Fruit fly (Drosophila melanogaster) whole organism, embryonic: ENCODE results near the gene Inx5.

Experiments
- Abd-B ChIP-seq: fragments of 200-800 bp; sonication (Bioruptor generic); optimal IDR thresholded peaks from 2 replicates; lab custom pipeline; 2018; ENCODE audit warnings: missing biosample characterization, mild to moderate bottlenecking, missing genetic modification characterization, moderate library complexity
- CG10321 ChIP-seq: fragments of 200-800 bp; sonication (Bioruptor generic); IDR thresholded peaks from 2 replicates; pipeline ENCODE4 v1.3.6; 2022; ENCODE audit warnings: missing biosample characterization, missing genetic modification characterization
- CG10543 ChIP-seq: fragments of 200-800 bp; sonication (Bioruptor generic); optimal IDR thresholded peaks from 3 replicates; lab custom pipeline; 2017; ENCODE audit warnings: missing biosample characterization, mild to moderate bottlenecking, missing genetic modification characterization, moderate library complexity
- CG11085 ChIP-seq: fragments of 200-800 bp; sonication (Bioruptor generic); IDR thresholded peaks from 2 replicates; pipeline ENCODE4 v1.3.6; 2022; ENCODE audit warnings: missing biosample characterization, missing genetic modification characterization
- CG11247 ChIP-seq: fragments of 200-800 bp; sonication (Bioruptor generic); IDR thresholded peaks from 2 replicates; pipeline ENCODE4 v1.3.6; 2022; ENCODE audit warnings: missing biosample characterization, missing genetic modification characterization
- CG11398 ChIP-seq: fragments of 200-800 bp; sonication (Bioruptor generic); optimal IDR thresholded peaks from 2 replicates; lab custom pipeline; 2016; ENCODE audit warnings: missing biosample characterization, missing genetic modification characterization
- CG1233 ChIP-seq: fragments of 200-800 bp; sonication (Bioruptor generic); optimal IDR thresholded peaks from 4 replicates; lab custom pipeline; 2018; ENCODE audit warnings: missing biosample characterization, mild to moderate bottlenecking, missing genetic modification characterization
- CG12942 ChIP-seq: fragments of 200-800 bp; sonication (Bioruptor generic); optimal IDR thresholded peaks from 3 replicates; lab custom pipeline; 2016; ENCODE audit warnings: missing biosample characterization, missing genetic modification characterization
- CG15601 ChIP-seq: fragments of 200-800 bp; sonication (Bioruptor generic); optimal IDR thresholded peaks from 3 replicates; lab custom pipeline; 2019; ENCODE audit warnings: missing biosample characterization, mild to moderate bottlenecking, missing genetic modification characterization, moderate library complexity
- CG17359 ChIP-seq: fragments of 200-800 bp; sonication (Bioruptor generic); optimal IDR thresholded peaks from 3 replicates; lab custom pipeline; 2018; ENCODE audit warnings: missing biosample characterization, mild to moderate bottlenecking, missing genetic modification characterization, moderate library complexity
- CG17802 ChIP-seq: fragments of 200-800 bp; sonication (Bioruptor generic); optimal IDR thresholded peaks from 2 replicates; lab custom pipeline; 2018; ENCODE audit warnings: missing biosample characterization, mild to moderate bottlenecking, missing genetic modification characterization, moderate library complexity
- CG18599 ChIP-seq: fragments of 200-800 bp; sonication (Bioruptor generic); optimal IDR thresholded peaks from 3 replicates; lab custom pipeline; 2017; ENCODE audit warnings: missing biosample characterization, missing genetic modification characterization, mild to moderate bottlenecking, moderate library complexity, missing genetic modification reagents
- CG3163 ChIP-seq: fragments of 200-800 bp; sonication (Bioruptor generic); optimal IDR thresholded peaks from 3 replicates; lab custom pipeline; 2016; ENCODE audit warnings: missing biosample characterization, missing genetic modification characterization
- CG4328 ChIP-seq: fragments of 200-800 bp; sonication (Bioruptor generic); optimal IDR thresholded peaks from 3 replicates; lab custom pipeline; 2017; ENCODE audit warnings: missing biosample characterization, missing genetic modification reagents, missing genetic modification characterization
- CG4424 ChIP-seq: fragments of 200-800 bp; sonication (Bioruptor generic); optimal IDR thresholded peaks from 3 replicates; lab custom pipeline; 2016; ENCODE audit warnings: missing biosample characterization, missing genetic modification characterization
- CG6175 ChIP-seq: fragments of 200-800 bp; sonication (Bioruptor generic); IDR thresholded peaks from 3 replicates; pipeline ENCODE4 v1.3.6; 2022; ENCODE audit warnings: missing biosample characterization, missing genetic modification characterization
- CG6854 ChIP-seq: fragments of 200-800 bp; sonication (Bioruptor generic); optimal IDR thresholded peaks from 3 replicates; lab custom pipeline; 2017; ENCODE audit warnings: missing biosample characterization, mild to moderate bottlenecking, missing genetic modification characterization
- CG7357 ChIP-seq: fragments of 200-800 bp; sonication (Bioruptor generic); IDR thresholded peaks from 3 replicates; pipeline ENCODE4 v1.3.6; 2022; ENCODE audit warnings: missing biosample characterization, missing genetic modification characterization
- CG7786 ChIP-seq: fragments of 200-800 bp; sonication (Bioruptor generic); optimal IDR thresholded peaks from 2 replicates; lab custom pipeline; 2016; ENCODE audit warnings: missing biosample characterization, missing genetic modification characterization
- CG8765 ChIP-seq: fragments of 200-800 bp; sonication (Bioruptor generic); IDR thresholded peaks from 2 replicates; pipeline ENCODE4 v1.3.6; 2022; ENCODE audit warnings: missing biosample characterization, missing genetic modification characterization
- CG9932 ChIP-seq: fragments of 200-800 bp; sonication (Bioruptor generic); IDR thresholded peaks from 2 replicates; pipeline ENCODE4 v1.3.6; 2022; ENCODE audit warnings: missing biosample characterization, missing genetic modification characterization
- CrebB ChIP-seq: fragments of 200-800 bp; sonication (Bioruptor generic); optimal IDR thresholded peaks from 3 replicates; lab custom pipeline; 2018; ENCODE audit warnings: missing biosample characterization, mild to moderate bottlenecking, missing genetic modification characterization
- D19B ChIP-seq: fragments of 200-800 bp; sonication (Bioruptor generic); optimal IDR thresholded peaks from 2 replicates; lab custom pipeline; 2017; ENCODE audit warnings: missing biosample characterization, mild to moderate bottlenecking, missing genetic modification characterization
- Fer3 ChIP-seq: fragments of 200-800 bp; sonication (Bioruptor generic); optimal IDR thresholded peaks from 2 replicates; lab custom pipeline; 2018; ENCODE audit warnings: missing biosample characterization, mild to moderate bottlenecking, missing genetic modification characterization, moderate library complexity
- GATAe ChIP-seq: fragments of 200-800 bp; sonication (Bioruptor generic); conservative IDR thresholded peaks from 2 replicates; pipeline ENCODE4 v1.3.6; 2022; ENCODE audit warnings: missing biosample characterization, missing genetic modification characterization
- Hey ChIP-seq: fragments of 200-800 bp; sonication (Bioruptor generic); optimal IDR thresholded peaks from 3 replicates; lab custom pipeline; 2018; ENCODE audit warnings: missing biosample characterization, mild to moderate bottlenecking, missing genetic modification characterization
- Mes4 ChIP-seq: fragments of 200-800 bp; sonication (Bioruptor generic); optimal IDR thresholded peaks from 2 replicates; lab custom pipeline; 2016; ENCODE audit warnings: missing biosample characterization, missing genetic modification characterization
- PHDP ChIP-seq: fragments of 200-800 bp; sonication (Bioruptor generic); optimal IDR thresholded peaks from 3 replicates; lab custom pipeline; 2018; ENCODE audit warnings: missing biosample characterization, mild to moderate bottlenecking, missing genetic modification characterization, moderate library complexity
- Pdp1 ChIP-seq, 2 experiments: fragments of 200-800 bp; sonication (Bioruptor generic); optimal IDR thresholded peaks; 3 replicates each; lab custom pipeline; 2016; ENCODE audit warnings: missing biosample characterization in 2 of 2, missing genetic modification characterization in 2 of 2, mild to moderate bottlenecking in 1 of 2, moderate library complexity in 1 of 2
- Spps ChIP-seq: fragments of 200-800 bp; sonication (Bioruptor generic); optimal IDR thresholded peaks from 2 replicates; lab custom pipeline; 2018; ENCODE audit warnings: missing biosample characterization, mild to moderate bottlenecking, missing genetic modification characterization
- al ChIP-seq: fragments of 200-800 bp; sonication (Bioruptor generic); IDR thresholded peaks from 2 replicates; pipeline ENCODE4 v1.3.6; 2022; ENCODE audit warnings: missing biosample characterization, missing genetic modification characterization
- ato ChIP-seq: fragments of 200-800 bp; sonication (Bioruptor generic); IDR thresholded peaks from 2 replicates; pipeline ENCODE4 v1.3.6; 2022; ENCODE audit warnings: missing biosample characterization, missing genetic modification characterization; ENCODE audit not compliant: partially characterized antibody
- cas ChIP-seq: fragments of 200-800 bp; sonication (Bioruptor generic); IDR thresholded peaks from 2 replicates; pipeline ENCODE4 v1.3.6; 2022; ENCODE audit warnings: missing biosample characterization, missing genetic modification characterization
- ci ChIP-seq: fragments of 200-800 bp; sonication (Bioruptor generic); IDR thresholded peaks from 3 replicates; pipeline ENCODE4 v1.3.6; 2022; ENCODE audit warnings: missing biosample characterization, missing genetic modification characterization
- crp ChIP-seq, 2 experiments: fragments of 200-800 bp; sonication (Bioruptor generic); optimal IDR thresholded peaks; 2 replicates in 1 of 2; 3 replicates in 1 of 2; lab custom pipeline; 2017; ENCODE audit warnings: missing biosample characterization in 2 of 2, missing genetic modification characterization in 2 of 2, mild to moderate bottlenecking in 1 of 2, moderate library complexity in 1 of 2
- grn ChIP-seq: fragments of 200-800 bp; sonication (Bioruptor generic); optimal IDR thresholded peaks from 3 replicates; lab custom pipeline; 2017; ENCODE audit warnings: missing biosample characterization, missing genetic modification characterization
- h ChIP-seq: fragments of >200 bp; optimal IDR thresholded peaks from 2 replicates; lab custom pipeline; 2017
- ken ChIP-seq: fragments of 200-800 bp; sonication (Bioruptor generic); IDR thresholded peaks from 3 replicates; pipeline ENCODE4 v1.3.6; 2022; ENCODE audit warnings: missing biosample characterization, missing genetic modification characterization
- knrl ChIP-seq: fragments of 200-800 bp; sonication (Bioruptor generic); IDR thresholded peaks from 3 replicates; pipeline ENCODE4 v1.3.6; 2022; ENCODE audit warnings: missing biosample characterization, missing genetic modification characterization; ENCODE audit not compliant: partially characterized antibody
- luna ChIP-seq: fragments of 200-800 bp; sonication (Bioruptor generic); optimal IDR thresholded peaks from 2 replicates; lab custom pipeline; 2016; ENCODE audit warnings: missing biosample characterization, missing genetic modification characterization
- mam ChIP-seq: fragments of 200-800 bp; sonication (Bioruptor generic); optimal IDR thresholded peaks from 3 replicates; lab custom pipeline; 2016; ENCODE audit warnings: missing biosample characterization, missing genetic modification characterization
- nerfin-2 ChIP-seq: fragments of 200-800 bp; sonication (Bioruptor generic); IDR thresholded peaks from 2 replicates; pipeline ENCODE4 v1.3.6; 2022; ENCODE audit warnings: missing biosample characterization, missing genetic modification characterization; ENCODE audit not compliant: partially characterized antibody
- oc ChIP-seq: fragments of 200-800 bp; sonication (Bioruptor generic); optimal IDR thresholded peaks from 2 replicates; lab custom pipeline; 2018; ENCODE audit warnings: missing biosample characterization, mild to moderate bottlenecking, missing genetic modification characterization, moderate library complexity
- phol ChIP-seq: fragments of 200-800 bp; sonication (Bioruptor generic); optimal IDR thresholded peaks from 3 replicates; lab custom pipeline; 2018; ENCODE audit warnings: missing biosample characterization, mild to moderate bottlenecking, missing genetic modification characterization, moderate library complexity
- prd ChIP-seq, 3 experiments: fragments of >200 bp in 2 of 3; fragments of 200-800 bp in 1 of 3; sonication (Bioruptor generic) in 1 of 3; optimal IDR thresholded peaks in 2 of 3; IDR thresholded peaks in 1 of 3; 2 replicates in 2 of 3; 3 replicates in 1 of 3; pipeline versions ENCODE4 v1.3.6 to Lab custom; 2017 to 2022; ENCODE audit warnings: missing biosample characterization in 1 of 3, missing genetic modification characterization in 1 of 3
- psq ChIP-seq: fragments of 200-800 bp; sonication (Bioruptor generic); optimal IDR thresholded peaks from 2 replicates; lab custom pipeline; 2017; ENCODE audit warnings: missing biosample characterization, missing genetic modification characterization
- pzg ChIP-seq: fragments of 200-800 bp; sonication (Bioruptor generic); optimal IDR thresholded peaks from 3 replicates; lab custom pipeline; 2018; ENCODE audit warnings: missing biosample characterization, mild to moderate bottlenecking, missing genetic modification characterization, moderate library complexity
- rib ChIP-seq: fragments of 200-800 bp; sonication (Bioruptor generic); IDR thresholded peaks from 2 replicates; pipeline ENCODE4 v1.3.6; 2022; ENCODE audit warnings: missing biosample characterization, missing genetic modification characterization
- tgo ChIP-seq: fragments of 200-800 bp; sonication (Bioruptor generic); IDR thresholded peaks from 3 replicates; pipeline ENCODE4 v1.3.6; 2022; ENCODE audit warnings: missing biosample characterization, missing genetic modification characterization
- tio ChIP-seq: fragments of 200-800 bp; sonication (Bioruptor generic); optimal IDR thresholded peaks from 2 replicates; lab custom pipeline; 2017; ENCODE audit warnings: missing biosample characterization, missing genetic modification characterization, inconsistent platforms

Gene Inx5

dm6 chrX:19155922-19156437 is 14.7 kb downstream of the Inx5 start (continued):
- peak; percentile 40 for TF ChIP-seq CG17802 (tag; lab: Kevin White, UChicago)
- peak; percentile 78 for TF ChIP-seq CG9932 (GFP tag; lab: Robert Waterston, UW)
- peak; percentile 48; the same call in 1 of the 3 replicates for TF ChIP-seq ken
- TF ChIP-seq CG11085 (GFP tag; lab: Robert Waterston, UW), result peak; percentile 60
- no peak for TF ChIP-seq h (lab: Kevin White, UChicago)
- TF ChIP-seq prd (optimal IDR thresholded peaks at IDR 0.05; lab: Kevin White, UChicago), result no peak
- TF ChIP-seq prd (GFP tag; IDR thresholded peaks at IDR 0.05; lab: Robert Waterston, UW), result peak; percentile 90
- TF ChIP-seq grn (GFP tag; lab: Kevin White, UChicago), result peak; percentile 88
- TF ChIP-seq phol (tag; lab: Kevin White, UChicago), result peak; percentile 87
- no peak for TF ChIP-seq pzg (GFP tag; lab: Kevin White, UChicago)
- TF ChIP-seq ato (GFP tag; lab: Robert Waterston, UW), result no peak
- no peak for TF ChIP-seq CG10321 (GFP tag; lab: Robert Waterston, UW)
- peak; percentile 86 for TF ChIP-seq CG4424 (GFP tag; lab: Kevin White, UChicago)
- peak; percentile 35; the same call in 1 of the 2 replicates for TF ChIP-seq GATAe (GFP tag; lab: Robert Waterston, UW)
- no peak for TF ChIP-seq CG11398 (GFP tag; lab: Kevin White, UChicago)
- peak; percentile 48 for TF ChIP-seq CG12942 (GFP tag; lab: Kevin White, UChicago)
- TF ChIP-seq psq (GFP tag; lab: Kevin White, UChicago), result peak; percentile 44
- peak; percentile 50 for TF ChIP-seq CG6854 (GFP tag; lab: Kevin White, UChicago)
- TF ChIP-seq CG6175 (GFP tag; lab: Robert Waterston, UW), result peak; percentile 52; the same call in 1 of the 3 replicates
- TF ChIP-seq CG17359 (tag; lab: Kevin White, UChicago), result peak; percentile 73
- peak; percentile 79 for TF ChIP-seq al (GFP tag; lab: Robert Waterston, UW)
- peak in 1 of 2 experiments; percentile 20 for TF ChIP-seq crp (GFP tag; optimal IDR thresholded peaks at IDR 0.05; lab: Kevin White, UChicago)
- TF ChIP-seq CG4328 (GFP tag; lab: Kevin White, UChicago), result peak; percentile 67
- peak; percentile 76 for TF ChIP-seq PHDP (tag; lab: Kevin White, UChicago)
- TF ChIP-seq Abd-B, result peak; percentile 73
- TF ChIP-seq CG11247 (GFP tag; lab: Robert Waterston, UW), result peak; percentile 79
- TF ChIP-seq CG8765 (GFP tag; lab: Robert Waterston, UW), result peak; percentile 90
- peak; percentile 83 for TF ChIP-seq ci (GFP tag; lab: Robert Waterston, UW)
- TF ChIP-seq CG7357 (GFP tag; lab: Robert Waterston, UW), result peak; percentile 51; the same call in 1 of the 3 replicates
- TF ChIP-seq CG15601 (tag; lab: Kevin White, UChicago), result peak; percentile 85
- peak; percentile 28 for TF ChIP-seq CG7786 (GFP tag; lab: Kevin White, UChicago)
- no peak for TF ChIP-seq CG3163 (GFP tag; lab: Kevin White, UChicago)
- TF ChIP-seq CG1233 (GFP tag; lab: Kevin White, UChicago), result peak; percentile 79
- peak; percentile 87 for TF ChIP-seq rib (GFP tag; lab: Robert Waterston, UW)
- no peak for TF ChIP-seq luna
- TF ChIP-seq cas, result peak; percentile 34; the same call in 1 of the 2 replicates
- TF ChIP-seq oc (tag; lab: Kevin White, UChicago), result peak; percentile 67
- TF ChIP-seq knrl, result no peak
- no peak for TF ChIP-seq CG10543 (GFP tag; lab: Kevin White, UChicago)
- TF ChIP-seq Mes4 (GFP tag; lab: Kevin White, UChicago), result no peak
- peak; percentile 47 for TF ChIP-seq D19B (GFP tag; lab: Kevin White, UChicago)
- TF ChIP-seq nerfin-2 (GFP tag; lab: Robert Waterston, UW), result no peak
- TF ChIP-seq tgo, result peak; percentile 75
- peak; percentile 35 to 72 for TF ChIP-seq Pdp1 (GFP tag; optimal IDR thresholded peaks at IDR 0.05; lab: Kevin White, UChicago)
- TF ChIP-seq Fer3 (tag; lab: Kevin White, UChicago), result peak; percentile 77
- no peak for TF ChIP-seq Hey (tag; lab: Kevin White, UChicago)
- TF ChIP-seq mam (GFP tag; lab: Kevin White, UChicago), result peak; percentile 38
- TF ChIP-seq CrebB (tag; lab: Kevin White, UChicago), result peak; percentile 29
- peak; percentile 77 for TF ChIP-seq tio (GFP tag; lab: Kevin White, UChicago)
- TF ChIP-seq CG18599 (GFP tag; lab: Kevin White, UChicago), result peak; percentile 82
- TF ChIP-seq Spps, result peak; percentile 90
